Worm (Caenorhabditis elegans) whole organism, late embryonic: ENCODE data around the gene emb-8.

Source experiments
- C08G9.2 ChIP-seq: sonication (generic microtip); optimal IDR thresholded peaks from 2 replicates; lab custom pipeline; 2016; ENCODE audit warnings: mild to moderate bottlenecking, missing genetic modification characterization, moderate library complexity, missing compliant biosample characterization
- C38D4.7 ChIP-seq: fragments of 200-800 bp; sonication (Bioruptor generic); optimal IDR thresholded peaks from 2 replicates; lab custom pipeline; 2018; ENCODE audit warnings: mild to moderate bottlenecking, missing genetic modification characterization, moderate library complexity, missing compliant biosample characterization
- F13H6.1 ChIP-seq: sonication (generic microtip); optimal IDR thresholded peaks from 2 replicates; lab custom pipeline; 2016; ENCODE audit warnings: missing genetic modification characterization, missing compliant biosample characterization
- K02D7.2 ChIP-seq: sonication (generic microtip); optimal IDR thresholded peaks from 2 replicates; lab custom pipeline; 2017; ENCODE audit warnings: mild to moderate bottlenecking, missing genetic modification characterization, missing compliant biosample characterization
- K09A11.1 ChIP-seq: sonication (generic microtip); optimal IDR thresholded peaks from 2 replicates; lab custom pipeline; 2017; ENCODE audit warnings: antibody characterized with exemption, mild to moderate bottlenecking, missing genetic modification characterization, missing compliant biosample characterization; ENCODE audit not compliant: insufficient read depth
- Y22D7AL.16 ChIP-seq: sonication (generic microtip); optimal IDR thresholded peaks from 2 replicates; lab custom pipeline; 2016; ENCODE audit warnings: missing genetic modification characterization, missing compliant biosample characterization
- ahr-1 ChIP-seq: sonication (generic microtip); optimal IDR thresholded peaks from 2 replicates; lab custom pipeline; 2016; ENCODE audit warnings: missing genetic modification characterization, missing compliant biosample characterization
- ama-1 ChIP-seq: fragments of 150-350 bp; optimal IDR thresholded peaks from 2 replicates; lab custom pipeline; 2014
- ceh-14 ChIP-seq: sonication (generic microtip); optimal IDR thresholded peaks from 2 replicates; lab custom pipeline; 2016; ENCODE audit warnings: missing genotype, missing genetic modification characterization, missing compliant biosample characterization
- ceh-24 ChIP-seq: sonication (generic microtip); optimal IDR thresholded peaks from 2 replicates; lab custom pipeline; 2016; ENCODE audit warnings: mild to moderate bottlenecking, missing genetic modification characterization, missing compliant biosample characterization
- ceh-30 ChIP-seq: fragments of 150-350 bp; optimal IDR thresholded peaks from 2 replicates; lab custom pipeline; 2014; ENCODE audit warnings: missing biosample characterization, missing genetic modification characterization
- ceh-31 ChIP-seq: sonication (generic microtip); optimal IDR thresholded peaks from 2 replicates; lab custom pipeline; 2016; ENCODE audit warnings: missing genetic modification characterization, missing compliant biosample characterization
- ceh-45 ChIP-seq: fragments of 200-800 bp; sonication (Bioruptor generic); IDR thresholded peaks from 2 replicates; pipeline ENCODE4 v1.3.6; 2022; ENCODE audit warnings: missing genetic modification reagents, missing genetic modification characterization, missing compliant biosample characterization
- ceh-48 ChIP-seq: sonication (generic microtip); optimal IDR thresholded peaks from 2 replicates; lab custom pipeline; 2016; ENCODE audit warnings: missing genetic modification characterization, inconsistent platforms, missing compliant biosample characterization
- elt-2 ChIP-seq: sonication (generic microtip); optimal IDR thresholded peaks from 2 replicates; lab custom pipeline; 2016; ENCODE audit warnings: missing genetic modification reagents, missing genetic modification characterization, missing compliant biosample characterization
- elt-4 ChIP-seq: sonication (generic microtip); optimal IDR thresholded peaks from 2 replicates; lab custom pipeline; 2016; ENCODE audit warnings: missing genetic modification characterization, missing compliant biosample characterization
- ets-4 ChIP-seq: sonication (generic microtip); optimal IDR thresholded peaks from 2 replicates; lab custom pipeline; 2016; ENCODE audit warnings: missing genetic modification characterization, missing compliant biosample characterization
- gmeb-2 ChIP-seq: sonication (generic microtip); optimal IDR thresholded peaks from 2 replicates; lab custom pipeline; 2016; ENCODE audit warnings: missing genetic modification characterization, inconsistent platforms, missing compliant biosample characterization
- hlh-30 ChIP-seq: sonication (generic microtip); optimal IDR thresholded peaks from 2 replicates; lab custom pipeline; 2017; ENCODE audit warnings: antibody characterized with exemption, missing genetic modification characterization, missing compliant biosample characterization; ENCODE audit not compliant: insufficient read depth
- hlh-8 ChIP-seq: sonication (generic microtip); optimal IDR thresholded peaks from 2 replicates; lab custom pipeline; 2016; ENCODE audit warnings: missing genotype, missing genetic modification characterization, missing compliant biosample characterization
- lim-6 ChIP-seq: sonication (generic microtip); optimal IDR thresholded peaks from 2 replicates; lab custom pipeline; 2016; ENCODE audit warnings: missing genetic modification characterization, missing compliant biosample characterization
- lin-11 ChIP-seq: fragments of 200-800 bp; sonication (Bioruptor generic); optimal IDR thresholded peaks from 2 replicates; lab custom pipeline; 2018; ENCODE audit warnings: mild to moderate bottlenecking, missing genetic modification characterization, missing compliant biosample characterization
- madf-2 ChIP-seq: sonication (generic microtip); optimal IDR thresholded peaks from 2 replicates; lab custom pipeline; 2017; ENCODE audit warnings: missing genetic modification characterization, missing compliant biosample characterization
- nfya-1 ChIP-seq: sonication (generic microtip); optimal IDR thresholded peaks from 2 replicates; lab custom pipeline; 2017; ENCODE audit warnings: missing genetic modification characterization, mild to moderate bottlenecking, missing compliant biosample characterization, antibody characterized with exemption, moderate library complexity
- nhr-11 ChIP-seq: fragments of 150-350 bp; optimal IDR thresholded peaks from 2 replicates; lab custom pipeline; 2014; ENCODE audit warnings: missing biosample characterization, missing genetic modification characterization
- nhr-232 ChIP-seq: sonication (generic microtip); optimal IDR thresholded peaks from 2 replicates; lab custom pipeline; 2016; ENCODE audit warnings: missing genetic modification characterization, missing compliant biosample characterization
- pat-9 ChIP-seq: fragments of 200-800 bp; sonication (Bioruptor generic); optimal IDR thresholded peaks from 2 replicates; lab custom pipeline; 2018; ENCODE audit warnings: mild to moderate bottlenecking, missing genetic modification characterization, moderate library complexity, missing compliant biosample characterization
- pros-1 ChIP-seq: fragments of 150-350 bp; optimal IDR thresholded peaks from 2 replicates; lab custom pipeline; 2014; ENCODE audit warnings: missing biosample characterization, missing genetic modification reagents, missing genetic modification characterization
- ref-2 ChIP-seq: sonication (generic microtip); optimal IDR thresholded peaks from 2 replicates; lab custom pipeline; 2016; ENCODE audit warnings: missing genetic modification characterization, missing compliant biosample characterization
- rnt-1 ChIP-seq: sonication (generic microtip); optimal IDR thresholded peaks from 2 replicates; lab custom pipeline; 2016; ENCODE audit warnings: missing genetic modification characterization, missing compliant biosample characterization
- sdc-2 ChIP-seq: sonication (generic microtip); optimal IDR thresholded peaks from 2 replicates; lab custom pipeline; 2016; ENCODE audit warnings: missing genotype, missing genetic modification characterization, missing compliant biosample characterization
- sox-4 ChIP-seq: sonication (generic microtip); optimal IDR thresholded peaks from 2 replicates; lab custom pipeline; 2017; ENCODE audit warnings: mild to moderate bottlenecking, missing genetic modification characterization, inconsistent platforms, missing compliant biosample characterization
- syd-9 ChIP-seq: sonication (generic microtip); optimal IDR thresholded peaks from 2 replicates; lab custom pipeline; 2016; ENCODE audit warnings: mild to moderate bottlenecking, missing genetic modification characterization, moderate library complexity, missing compliant biosample characterization
- tbx-2 ChIP-seq: sonication (generic microtip); optimal IDR thresholded peaks from 2 replicates; lab custom pipeline; 2016; ENCODE audit warnings: missing genetic modification characterization, missing compliant biosample characterization
- tbx-7 ChIP-seq: sonication (generic microtip); optimal IDR thresholded peaks from 2 replicates; lab custom pipeline; 2016; ENCODE audit warnings: missing genotype, missing genetic modification characterization, missing compliant biosample characterization
- ttx-3 ChIP-seq: sonication (generic microtip); optimal IDR thresholded peaks from 2 replicates; lab custom pipeline; 2016; ENCODE audit warnings: missing genetic modification reagents, missing genetic modification characterization, missing compliant biosample characterization
- unc-3 ChIP-seq, 2 experiments: fragments of 200-800 bp in 1 of 2; sonication (Bioruptor generic) in 1 of 2; sonication (generic microtip) in 1 of 2; conservative IDR thresholded peaks in 1 of 2; optimal IDR thresholded peaks in 1 of 2; 2 replicates each; pipeline versions ENCODE4 v1.3.6 to Lab custom; 2016 to 2022; ENCODE audit warnings: missing compliant biosample characterization in 2 of 2, missing genetic modification characterization in 2 of 2, missing genetic modification reagents in 1 of 2
- unc-42 ChIP-seq: sonication (generic microtip); optimal IDR thresholded peaks from 2 replicates; lab custom pipeline; 2016; ENCODE audit warnings: missing genotype, missing genetic modification characterization, missing compliant biosample characterization
- unc-55 ChIP-seq: sonication (generic microtip); optimal IDR thresholded peaks from 2 replicates; lab custom pipeline; 2017; ENCODE audit warnings: missing biosample characterization, missing genetic modification reagents, missing genetic modification characterization
- unc-86 ChIP-seq: sonication (generic microtip); optimal IDR thresholded peaks from 2 replicates; lab custom pipeline; 2016; ENCODE audit warnings: missing genetic modification characterization, missing compliant biosample characterization
- zip-5 ChIP-seq: sonication (generic microtip); optimal IDR thresholded peaks from 2 replicates; lab custom pipeline; 2016; ENCODE audit warnings: missing genetic modification characterization, missing compliant biosample characterization

The emb-8 gene

DNA sequence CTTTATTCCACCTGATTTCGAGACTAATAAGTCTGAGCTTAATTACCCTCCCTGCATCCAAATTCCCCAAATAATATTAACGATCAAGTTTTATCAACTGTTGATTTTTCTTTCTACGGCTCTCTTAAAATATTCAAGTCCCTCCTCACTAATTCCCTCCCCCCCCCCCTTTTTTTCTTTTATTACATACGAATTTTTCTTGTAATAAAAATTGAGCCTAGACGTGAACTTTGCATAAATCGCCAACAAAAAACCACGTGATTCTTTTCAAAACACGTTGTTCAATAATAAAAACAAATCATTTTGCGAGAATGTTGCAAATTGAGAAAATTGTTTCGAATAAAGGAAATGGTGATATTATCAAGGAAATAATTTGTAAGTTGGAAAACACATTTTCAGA lies 11.1 kb downstream of the emb-8 start, which contains the start of gene K10D2.8:
TSS of gene K10D2.8 (plus strand) at position 301 of the 400 bp plus-strand sequence.
- TF ChIP-seq sdc-2 (tag; lab: Kevin White, UChicago): no peak
- TF ChIP-seq gmeb-2: no peak
- TF ChIP-seq syd-9: no peak
- TF ChIP-seq K09A11.1 (tag; lab: Kevin White, UChicago): no peak
- TF ChIP-seq sox-4 (tag; lab: Kevin White, UChicago): no peak
- no peak for TF ChIP-seq ahr-1
- TF ChIP-seq nfya-1: no peak
- no peak for TF ChIP-seq Y22D7AL.16 (tag; lab: Kevin White, UChicago)
- no peak for TF ChIP-seq madf-2 (tag; lab: Kevin White, UChicago)
- TF ChIP-seq unc-55 (GFP tag; lab: Kevin White, UChicago): no peak
- TF ChIP-seq nhr-232 (tag; lab: Kevin White, UChicago): no peak
- TF ChIP-seq tbx-2 (tag; lab: Kevin White, UChicago): no peak
- TF ChIP-seq unc-3 (GFP tag; conservative IDR thresholded peaks at IDR 0.05; lab: Robert Waterston, UW): no peak
- TF ChIP-seq unc-3 (tag; optimal IDR thresholded peaks at IDR 0.05; lab: Kevin White, UChicago): no peak
- no peak for TF ChIP-seq hlh-8 (tag; lab: Kevin White, UChicago)
- no peak for TF ChIP-seq F13H6.1 (tag; lab: Kevin White, UChicago)
- TF ChIP-seq pat-9 (tag; lab: Kevin White, UChicago): no peak
- no peak for TF ChIP-seq elt-2 (tag; lab: Kevin White, UChicago)
- TF ChIP-seq lin-11: no peak
- TF ChIP-seq ceh-48 (tag; lab: Kevin White, UChicago): no peak

DNA sequence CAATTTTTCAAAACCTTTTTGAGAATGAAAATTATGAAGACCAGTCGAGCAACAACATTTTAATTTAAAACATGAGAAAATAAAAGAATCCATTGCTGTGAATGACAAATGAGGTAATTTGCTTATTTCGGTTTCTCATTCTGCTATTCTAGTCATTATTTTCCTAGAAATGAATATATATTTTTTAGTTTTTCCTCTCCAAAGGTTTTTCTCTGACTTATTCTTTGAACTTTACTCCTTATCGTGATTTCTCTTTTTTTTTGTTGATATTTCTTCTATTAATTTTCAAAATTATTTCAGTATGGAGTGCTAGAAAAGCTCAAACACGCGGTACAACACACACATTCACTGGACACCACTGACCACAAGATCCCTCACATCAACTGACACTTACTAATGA lies 13.9 kb downstream of the emb-8 start, which contains the start of gene pup-2:
TSS of gene pup-2 (plus strand) at position 301 of the 400 bp plus-strand sequence.
- TF ChIP-seq unc-86 (tag; lab: Kevin White, UChicago) (no peak), ets-4 (tag; lab: Kevin White, UChicago) (no peak), K09A11.1 (tag; lab: Kevin White, UChicago) (no peak)

DNA sequence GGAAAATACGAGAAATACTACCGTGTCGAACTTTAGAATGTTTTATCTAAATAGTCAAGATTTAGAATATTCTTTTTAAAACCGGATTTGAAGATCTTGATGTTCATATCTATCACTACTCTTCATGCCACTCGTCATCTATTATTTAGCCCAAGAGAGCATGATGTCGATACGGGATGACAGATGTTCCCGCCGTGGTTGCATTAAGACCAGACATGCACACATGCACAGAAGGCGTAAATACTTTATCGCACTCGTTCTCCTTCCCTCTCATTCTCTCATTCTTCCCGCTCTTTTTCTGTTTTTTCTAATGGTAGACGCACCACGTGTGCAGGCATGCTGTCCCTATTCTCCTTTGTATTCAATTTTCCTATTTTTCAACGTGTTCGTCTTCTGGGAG lies 16.1 kb downstream of the emb-8 start:
- TF ChIP-seq ahr-1: no peak
- no peak for TF ChIP-seq ceh-45 (GFP tag; lab: Robert Waterston, UW)
- TF ChIP-seq C38D4.7 (GFP tag; lab: Kevin White, UChicago): no peak
- no peak for TF ChIP-seq pros-1 (tag; lab: Kevin White, UChicago)
- no peak for TF ChIP-seq rnt-1
- TF ChIP-seq ceh-48 (tag; lab: Kevin White, UChicago): no peak
- peak; percentile 50 for TF ChIP-seq hlh-30
- no peak for TF ChIP-seq lim-6 (tag; lab: Kevin White, UChicago)
- no peak for TF ChIP-seq zip-5
- peak; percentile 33 for TF ChIP-seq unc-42 (tag; lab: Kevin White, UChicago)
- no peak for TF ChIP-seq ttx-3
- TF ChIP-seq ceh-30 (tag; lab: Kevin White, UChicago): no peak
- TF ChIP-seq gmeb-2: no peak
- TF ChIP-seq hlh-8 (tag; lab: Kevin White, UChicago): peak; percentile 40
- TF ChIP-seq F13H6.1 (tag; lab: Kevin White, UChicago): no peak
- no peak for TF ChIP-seq nhr-11 (tag; lab: Kevin White, UChicago)
- TF ChIP-seq K02D7.2: no peak

DNA sequence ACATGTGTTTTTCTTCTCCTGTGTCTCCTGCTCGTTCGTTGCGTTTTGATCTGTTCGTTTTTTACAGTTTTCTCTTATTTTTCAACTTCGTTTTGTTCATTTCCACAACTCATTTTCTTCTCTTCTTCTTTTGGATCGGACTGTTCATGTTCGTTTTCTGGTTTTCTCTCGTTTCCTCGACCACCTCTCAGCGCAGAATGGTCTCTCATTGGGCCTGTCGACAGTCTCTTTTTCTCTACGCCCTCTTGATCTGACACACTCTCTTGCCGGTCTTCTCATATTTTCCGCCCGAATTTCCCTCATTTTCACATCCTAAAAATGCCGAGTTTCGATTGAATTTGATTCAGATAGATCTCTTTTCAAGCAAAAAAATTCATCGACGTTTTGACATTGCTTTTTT lies 17.8 kb downstream of the emb-8 start:
- TF ChIP-seq ttx-3 (no peak), ceh-24 (tag; lab: Kevin White, UChicago) (no peak), ceh-14 (tag; lab: Kevin White, UChicago) (no peak), madf-2 (tag; lab: Kevin White, UChicago) (no peak), ceh-31 (tag; lab: Kevin White, UChicago) (no peak), ama-1 (lab: Kevin White, UChicago) (no peak), C08G9.2 (tag; lab: Kevin White, UChicago) (no peak), elt-4 (tag; lab: Kevin White, UChicago) (no peak), sox-4 (tag; lab: Kevin White, UChicago) (no peak), unc-42 (tag; lab: Kevin White, UChicago) (no peak), ref-2 (tag; lab: Kevin White, UChicago) (no peak), nhr-11 (tag; lab: Kevin White, UChicago) (no peak), tbx-7 (no peak), pros-1 (tag; lab: Kevin White, UChicago) (no peak)
